Worm (Caenorhabditis elegans): ENCODE measurements around the gene npr-24.

DNA sequence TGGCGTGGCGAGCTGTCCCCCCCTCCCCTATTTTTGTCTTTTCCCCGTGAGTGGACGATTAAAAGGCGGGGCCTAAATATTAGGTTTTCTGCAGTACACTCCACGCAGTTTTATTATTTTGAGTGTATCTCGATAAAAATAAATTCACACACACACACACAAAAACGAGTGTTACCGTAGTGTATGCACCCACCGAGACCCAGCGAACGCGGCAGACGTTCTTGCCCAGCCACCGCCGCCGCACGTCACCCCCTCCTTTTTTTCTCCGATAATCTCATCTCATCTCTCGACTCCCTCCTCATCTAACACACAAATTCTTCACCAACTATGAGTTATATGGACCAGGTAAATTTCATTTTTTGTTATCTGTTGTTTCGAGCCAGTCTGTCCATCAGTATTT lies 52.4 kb downstream of the npr-24 start, which contains the start of gene fubl-3:
- TF ChIP-seq ets-5 (GFP tag; IDR thresholded peaks at IDR 0.05) (no peak), unc-130 (tag; optimal IDR thresholded peaks at IDR 0.05) (peak; percentile 51), zag-1 (tag; optimal IDR thresholded peaks at IDR 0.05) (no peak), hpl-2 (GFP tag; optimal IDR thresholded peaks at IDR 0.05) (no peak), unc-62 (GFP tag; optimal IDR thresholded peaks at IDR 0.05) (no peak), jun-1 (tag; optimal IDR thresholded peaks at IDR 0.05) (no peak), ztf-11 (tag; optimal IDR thresholded peaks at IDR 0.05) (no peak), C16A3.4 (tag; optimal IDR thresholded peaks at IDR 0.05) (peak; percentile 50), rnt-1 (tag; optimal IDR thresholded peaks at IDR 0.05) (peak; percentile 45)

Measured in whole organism, L1 larva.